Fruit fly (Drosophila melanogaster) whole organism, embryonic: Measurements from ENCODE around the gene InR.
A peak's percentile ranks its signal among the peaks of the same experiment; 100 is the strongest.

Experiments used
- C15 ChIP-seq: fragments of 200-800 bp; sonication (Bioruptor generic); IDR thresholded peaks from 3 replicates; pipeline ENCODE4 v1.3.6; 2022; ENCODE audit warnings: missing biosample characterization, missing genetic modification characterization
- CG10267 ChIP-seq: fragments of 200-800 bp; sonication (Bioruptor generic); optimal IDR thresholded peaks from 2 replicates; lab custom pipeline; 2018; ENCODE audit warnings: missing biosample characterization, mild to moderate bottlenecking, missing genetic modification characterization, moderate library complexity
- CG10321 ChIP-seq: fragments of 200-800 bp; sonication (Bioruptor generic); IDR thresholded peaks from 2 replicates; pipeline ENCODE4 v1.3.6; 2022; ENCODE audit warnings: missing biosample characterization, missing genetic modification characterization
- CG10654 ChIP-seq: fragments of 200-800 bp; sonication (Bioruptor generic); optimal IDR thresholded peaks from 2 replicates; lab custom pipeline; 2016; ENCODE audit warnings: missing biosample characterization, missing genetic modification characterization
- CG12071 ChIP-seq: fragments of 200-800 bp; sonication (Bioruptor generic); optimal IDR thresholded peaks from 3 replicates; lab custom pipeline; 2018; ENCODE audit warnings: missing biosample characterization, mild to moderate bottlenecking, missing genetic modification characterization
- CG13123 ChIP-seq: fragments of 200-800 bp; sonication (Bioruptor generic); optimal IDR thresholded peaks from 2 replicates; lab custom pipeline; 2016; ENCODE audit warnings: missing biosample characterization, missing genetic modification characterization
- CG13624 ChIP-seq: fragments of 200-800 bp; sonication (Bioruptor generic); optimal IDR thresholded peaks from 2 replicates; lab custom pipeline; 2016; ENCODE audit warnings: missing biosample characterization, missing genetic modification characterization
- CG18476 ChIP-seq: fragments of 200-800 bp; sonication (Bioruptor generic); optimal IDR thresholded peaks from 2 replicates; lab custom pipeline; 2016; ENCODE audit warnings: missing biosample characterization, mild to moderate bottlenecking, missing genetic modification characterization
- CG2129 ChIP-seq: fragments of 200-800 bp; sonication (Bioruptor generic); IDR thresholded peaks from 2 replicates; pipeline ENCODE4 v1.3.6; 2022; ENCODE audit warnings: missing biosample characterization, missing genetic modification characterization; ENCODE audit not compliant: partially characterized antibody
- CG32532 ChIP-seq: fragments of 200-800 bp; sonication (Bioruptor generic); IDR thresholded peaks from 2 replicates; pipeline ENCODE4 v1.3.6; 2022; ENCODE audit warnings: missing biosample characterization, missing genetic modification characterization
- CG34422 ChIP-seq: fragments of 200-800 bp; sonication (Bioruptor generic); IDR thresholded peaks from 3 replicates; pipeline ENCODE4 v1.3.6; 2022; ENCODE audit warnings: missing biosample characterization, missing genetic modification characterization
- CG4854 ChIP-seq: fragments of 200-800 bp; sonication (Bioruptor generic); optimal IDR thresholded peaks from 2 replicates; lab custom pipeline; 2016; ENCODE audit warnings: missing biosample characterization, missing genetic modification characterization, inconsistent platforms
- CG6254 ChIP-seq: fragments of 200-800 bp; sonication (Bioruptor generic); optimal IDR thresholded peaks from 3 replicates; lab custom pipeline; 2017; ENCODE audit warnings: mild to moderate bottlenecking, missing biosample characterization, missing genetic modification reagents, missing genetic modification characterization
- CG6854 ChIP-seq: fragments of 200-800 bp; sonication (Bioruptor generic); optimal IDR thresholded peaks from 3 replicates; lab custom pipeline; 2017; ENCODE audit warnings: missing biosample characterization, mild to moderate bottlenecking, missing genetic modification characterization
- CG7271 ChIP-seq: fragments of 200-800 bp; sonication (Bioruptor generic); optimal IDR thresholded peaks from 2 replicates; lab custom pipeline; 2018; ENCODE audit warnings: missing biosample characterization, mild to moderate bottlenecking, missing genetic modification characterization, moderate library complexity
- CG7372 ChIP-seq: fragments of 200-800 bp; sonication (Bioruptor generic); IDR thresholded peaks from 2 replicates; pipeline ENCODE4 v1.3.6; 2022; ENCODE audit warnings: missing biosample characterization, missing genetic modification characterization
- CTCF ChIP-seq: fragments of 200-800 bp; sonication (Bioruptor generic); optimal IDR thresholded peaks from 2 replicates; lab custom pipeline; 2017; ENCODE audit warnings: missing biosample characterization, mild to moderate bottlenecking, missing genetic modification characterization, moderate library complexity
- Chrac-16 ChIP-seq: fragments of 200-800 bp; sonication (Bioruptor generic); optimal IDR thresholded peaks from 3 replicates; lab custom pipeline; 2016; ENCODE audit warnings: missing biosample characterization, missing genetic modification characterization
- CoRest ChIP-seq: fragments of 200-800 bp; sonication (Bioruptor generic); optimal IDR thresholded peaks from 3 replicates; lab custom pipeline; 2018; ENCODE audit warnings: missing biosample characterization, mild to moderate bottlenecking, missing genetic modification characterization, moderate library complexity
- Dek ChIP-seq: fragments of 200-800 bp; sonication (Bioruptor generic); optimal IDR thresholded peaks from 3 replicates; lab custom pipeline; 2019; ENCODE audit warnings: missing biosample characterization, mild to moderate bottlenecking, missing genetic modification characterization, moderate library complexity
- Dip3 ChIP-seq: fragments of 200-800 bp; sonication (Bioruptor generic); optimal IDR thresholded peaks from 3 replicates; lab custom pipeline; 2016; ENCODE audit warnings: missing biosample characterization, missing genetic modification characterization
- Ets97D ChIP-seq: fragments of 200-800 bp; sonication (Bioruptor generic); optimal IDR thresholded peaks from 3 replicates; lab custom pipeline; 2016; ENCODE audit warnings: missing biosample characterization, missing genetic modification characterization
- Fer1 ChIP-seq: fragments of 200-800 bp; sonication (Bioruptor generic); optimal IDR thresholded peaks from 2 replicates; lab custom pipeline; 2017; ENCODE audit warnings: missing biosample characterization, mild to moderate bottlenecking, missing genetic modification characterization
- H15 ChIP-seq: fragments of 200-800 bp; sonication (Bioruptor generic); IDR thresholded peaks from 3 replicates; pipeline ENCODE4 v1.3.6; 2022; ENCODE audit warnings: missing biosample characterization, missing genetic modification characterization
- HmgZ ChIP-seq: fragments of 200-800 bp; sonication (Bioruptor generic); optimal IDR thresholded peaks from 2 replicates; lab custom pipeline; 2018; ENCODE audit warnings: missing biosample characterization, mild to moderate bottlenecking, missing genetic modification characterization
- Hmr ChIP-seq: fragments of 200-800 bp; sonication (Bioruptor generic); optimal IDR thresholded peaks from 3 replicates; lab custom pipeline; 2017; ENCODE audit warnings: mild to moderate bottlenecking, missing biosample characterization, missing genetic modification reagents, missing genetic modification characterization
- Hr78 ChIP-seq, 2 experiments: fragments of 200-800 bp in 1 of 2; fragments of >200 bp in 1 of 2; sonication (Bioruptor generic) in 1 of 2; optimal IDR thresholded peaks; 2 replicates each; lab custom pipeline; 2017 to 2019; ENCODE audit warnings: missing biosample characterization in 2 of 2, missing genetic modification characterization in 2 of 2, mild to moderate bottlenecking in 1 of 2, moderate library complexity in 1 of 2
- NK7.1 ChIP-seq: fragments of 200-800 bp; sonication (Bioruptor generic); optimal IDR thresholded peaks from 3 replicates; lab custom pipeline; 2016; ENCODE audit warnings: missing biosample characterization, missing genetic modification characterization
- Nf-YC ChIP-seq: fragments of 200-800 bp; optimal IDR thresholded peaks from 3 replicates; lab custom pipeline; 2019; ENCODE audit warnings: missing biosample characterization, mild to moderate bottlenecking, missing genetic modification characterization, moderate library complexity
- Optix ChIP-seq: fragments of 200-800 bp; sonication (Bioruptor generic); IDR thresholded peaks from 3 replicates; pipeline ENCODE4 v1.3.6; 2022; ENCODE audit warnings: missing biosample characterization, missing genetic modification characterization
- Six4 ChIP-seq: fragments of 200-800 bp; sonication (Bioruptor generic); optimal IDR thresholded peaks from 2 replicates; lab custom pipeline; 2016; ENCODE audit warnings: missing biosample characterization, missing genetic modification characterization
- bab2 ChIP-seq: fragments of 200-800 bp; sonication (Bioruptor generic); optimal IDR thresholded peaks from 2 replicates; lab custom pipeline; 2016; ENCODE audit warnings: missing biosample characterization, missing genetic modification characterization
- crc ChIP-seq: fragments of 200-800 bp; sonication (Bioruptor generic); optimal IDR thresholded peaks from 2 replicates; lab custom pipeline; 2016; ENCODE audit warnings: missing biosample characterization, missing genetic modification characterization
- da ChIP-seq: fragments of 200-800 bp; sonication (Bioruptor generic); optimal IDR thresholded peaks from 2 replicates; lab custom pipeline; 2016; ENCODE audit warnings: missing biosample characterization, missing genetic modification characterization
- en ChIP-seq: fragments of 200-800 bp; sonication (Bioruptor generic); optimal IDR thresholded peaks from 2 replicates; lab custom pipeline; 2016; ENCODE audit warnings: missing biosample characterization, missing genetic modification characterization
- gsb ChIP-seq: fragments of 200-800 bp; sonication (Bioruptor generic); IDR thresholded peaks from 2 replicates; pipeline ENCODE4 v1.3.6; 2022; ENCODE audit warnings: missing biosample characterization, missing genetic modification characterization
- hb ChIP-seq: fragments of 200-800 bp; sonication (Bioruptor generic); IDR thresholded peaks from 3 replicates; pipeline ENCODE4 v1.3.6; 2022; ENCODE audit warnings: missing biosample characterization, missing genetic modification characterization; ENCODE audit not compliant: partially characterized antibody
- mirr ChIP-seq: fragments of 200-800 bp; sonication (Bioruptor generic); optimal IDR thresholded peaks from 3 replicates; lab custom pipeline; 2018; ENCODE audit warnings: missing biosample characterization, mild to moderate bottlenecking, missing genetic modification characterization
- mld ChIP-seq: fragments of 200-800 bp; sonication (Bioruptor generic); IDR thresholded peaks from 3 replicates; pipeline ENCODE4 v1.3.6; 2022; ENCODE audit warnings: missing biosample characterization, missing genetic modification characterization; ENCODE audit not compliant: partially characterized antibody
- nmo ChIP-seq: fragments of 200-800 bp; sonication (Bioruptor generic); optimal IDR thresholded peaks from 2 replicates; lab custom pipeline; 2018; ENCODE audit warnings: missing biosample characterization, mild to moderate bottlenecking, missing genetic modification characterization, moderate library complexity
- sob ChIP-seq: fragments of 200-800 bp; sonication (Bioruptor generic); IDR thresholded peaks from 2 replicates; pipeline ENCODE4 v1.3.6; 2022; ENCODE audit warnings: missing biosample characterization, missing genetic modification characterization
- tgo ChIP-seq: fragments of 200-800 bp; sonication (Bioruptor generic); IDR thresholded peaks from 3 replicates; pipeline ENCODE4 v1.3.6; 2022; ENCODE audit warnings: missing biosample characterization, missing genetic modification characterization
- tio ChIP-seq: fragments of 200-800 bp; sonication (Bioruptor generic); optimal IDR thresholded peaks from 2 replicates; lab custom pipeline; 2017; ENCODE audit warnings: missing biosample characterization, missing genetic modification characterization, inconsistent platforms
- tna ChIP-seq: fragments of 200-800 bp; sonication (Bioruptor generic); IDR thresholded peaks from 2 replicates; pipeline ENCODE4 v1.3.6; 2022; ENCODE audit warnings: missing biosample characterization, missing genetic modification characterization; ENCODE audit not compliant: partially characterized antibody
- ttk ChIP-seq: fragments of 200-800 bp; sonication (Bioruptor generic); IDR thresholded peaks from 2 replicates; pipeline ENCODE4 v2.1.2; 2022; ENCODE audit warnings: missing biosample characterization, missing genetic modification characterization
- tup ChIP-seq: fragments of 200-800 bp; sonication (Bioruptor generic); optimal IDR thresholded peaks from 2 replicates; lab custom pipeline; 2016; ENCODE audit warnings: missing biosample characterization, mild to moderate bottlenecking, missing genetic modification characterization, moderate library complexity
- vnd ChIP-seq: fragments of 200-800 bp; sonication (Bioruptor generic); IDR thresholded peaks from 3 replicates; pipeline ENCODE4 v1.3.6; 2022; ENCODE audit warnings: missing biosample characterization, missing genetic modification characterization; ENCODE audit not compliant: partially characterized antibody
- vvl ChIP-seq: fragments of 200-800 bp; sonication (Bioruptor generic); IDR thresholded peaks from 2 replicates; pipeline ENCODE4 v1.3.6; 2022; ENCODE audit warnings: missing biosample characterization, missing genetic modification characterization
- wor ChIP-seq: fragments of 200-800 bp; sonication (Bioruptor generic); IDR thresholded peaks from 2 replicates; pipeline ENCODE4 v1.3.6; 2022; ENCODE audit warnings: missing biosample characterization, missing genetic modification characterization
- zen ChIP-seq: fragments of 200-800 bp; sonication (Bioruptor generic); optimal IDR thresholded peaks from 3 replicates; lab custom pipeline; 2018; ENCODE audit warnings: missing biosample characterization, mild to moderate bottlenecking, missing genetic modification characterization, moderate library complexity

InR gene

dm6 chr3R:21590677-21591369 lies 28.3 kb downstream of the InR start:
- TF ChIP-seq vnd (GFP tag; lab: Robert Waterston, UW), result no peak
- peak; percentile 92 for TF ChIP-seq Optix (GFP tag; lab: Robert Waterston, UW)
- peak; percentile 81 for TF ChIP-seq C15 (GFP tag; lab: Robert Waterston, UW)
- peak; percentile 78 for TF ChIP-seq Dek (tag; lab: Kevin White, UChicago)
- TF ChIP-seq CG4854 (GFP tag; lab: Kevin White, UChicago), result peak; percentile 95
- no peak for TF ChIP-seq mld (GFP tag; lab: Robert Waterston, UW)
- peak; percentile 95 for TF ChIP-seq HmgZ (tag; lab: Kevin White, UChicago)
- TF ChIP-seq vvl, result peak; percentile 94
- peak; percentile 94 for TF ChIP-seq CG12071 (GFP tag; lab: Kevin White, UChicago)
- no peak for TF ChIP-seq Hr78 (GFP tag; optimal IDR thresholded peaks at IDR 0.05; lab: Kevin White, UChicago)
- TF ChIP-seq mirr, result peak; percentile 85
- TF ChIP-seq tup (GFP tag; lab: Kevin White, UChicago), result peak; percentile 96
- peak; percentile 75 for TF ChIP-seq CG32532 (GFP tag; lab: Robert Waterston, UW)
- TF ChIP-seq sob (GFP tag; lab: Robert Waterston, UW), result peak; percentile 93
- TF ChIP-seq Fer1 (GFP tag; lab: Kevin White, UChicago), result peak; percentile 93
- peak; percentile 87 for TF ChIP-seq tgo
- peak; percentile 95 for TF ChIP-seq Six4 (GFP tag; lab: Kevin White, UChicago)
- TF ChIP-seq gsb (GFP tag; lab: Robert Waterston, UW), result peak; percentile 79
- peak; percentile 75 for TF ChIP-seq Chrac-16 (GFP tag; lab: Kevin White, UChicago)
- TF ChIP-seq H15, result peak; percentile 92
- peak; percentile 81 for TF ChIP-seq Ets97D (GFP tag; lab: Kevin White, UChicago)
- peak; percentile 73 for TF ChIP-seq nmo (GFP tag; lab: Kevin White, UChicago)
- peak; percentile 87 for TF ChIP-seq CG7372 (GFP tag; lab: Robert Waterston, UW)
- peak; percentile 93 for TF ChIP-seq en (GFP tag; lab: Kevin White, UChicago)
- peak; percentile 89 for TF ChIP-seq CG13624 (GFP tag; lab: Kevin White, UChicago)
- TF ChIP-seq CG10267 (tag; lab: Kevin White, UChicago), result peak; percentile 76
- peak; percentile 89 for TF ChIP-seq CG34422
- peak; percentile 98 for TF ChIP-seq bab2 (GFP tag; lab: Kevin White, UChicago)
- peak; percentile 98 for TF ChIP-seq CG13123 (GFP tag; lab: Kevin White, UChicago)
- TF ChIP-seq tna, result no peak
- TF ChIP-seq CG2129, result no peak
- peak; percentile 96 for TF ChIP-seq NK7.1 (GFP tag; lab: Kevin White, UChicago)
- TF ChIP-seq CG18476 (GFP tag; lab: Kevin White, UChicago), result peak; percentile 91
- TF ChIP-seq CG10654 (GFP tag; lab: Kevin White, UChicago), result peak; percentile 96
- peak; percentile 76 for TF ChIP-seq CG10321 (GFP tag; lab: Robert Waterston, UW)
- peak; percentile 85 for TF ChIP-seq Dip3
- TF ChIP-seq tio (GFP tag; lab: Kevin White, UChicago), result peak; percentile 96
- peak; percentile 96 for TF ChIP-seq da (GFP tag; lab: Kevin White, UChicago)
- peak; percentile 83 for TF ChIP-seq CG6854 (GFP tag; lab: Kevin White, UChicago)
- TF ChIP-seq Hmr (GFP tag; lab: Kevin White, UChicago), result peak; percentile 93
- peak; percentile 92 for TF ChIP-seq crc (GFP tag; lab: Kevin White, UChicago)
- peak; percentile 71 for TF ChIP-seq zen
- TF ChIP-seq CG6254 (GFP tag; lab: Kevin White, UChicago), result peak; percentile 90
- TF ChIP-seq CoRest (tag; lab: Kevin White, UChicago), result peak; percentile 91
- TF ChIP-seq CTCF, result peak; percentile 39
- TF ChIP-seq CG7271 (tag; lab: Kevin White, UChicago), result peak; percentile 75
- TF ChIP-seq wor, result peak; percentile 74
- TF ChIP-seq Nf-YC, result peak; percentile 48
- peak; percentile 85; the same call in 1 of the 2 replicates for TF ChIP-seq ttk (GFP tag; lab: Robert Waterston, UW)
- no peak for TF ChIP-seq hb (GFP tag; lab: Robert Waterston, UW)
